Fruit fly (Drosophila melanogaster) S2 (cell line): ENCODE results near the gene Cyp4g1.

Source experiments
- CG8478 ChIP-seq: fragments of >200 bp; optimal IDR thresholded peaks from 2 replicates; lab custom pipeline; 2018
- CTCF ChIP-seq, 2 experiments: fragments of >200 bp; optimal IDR thresholded peaks; 2 replicates each; lab custom pipeline; 2018

DNA sequence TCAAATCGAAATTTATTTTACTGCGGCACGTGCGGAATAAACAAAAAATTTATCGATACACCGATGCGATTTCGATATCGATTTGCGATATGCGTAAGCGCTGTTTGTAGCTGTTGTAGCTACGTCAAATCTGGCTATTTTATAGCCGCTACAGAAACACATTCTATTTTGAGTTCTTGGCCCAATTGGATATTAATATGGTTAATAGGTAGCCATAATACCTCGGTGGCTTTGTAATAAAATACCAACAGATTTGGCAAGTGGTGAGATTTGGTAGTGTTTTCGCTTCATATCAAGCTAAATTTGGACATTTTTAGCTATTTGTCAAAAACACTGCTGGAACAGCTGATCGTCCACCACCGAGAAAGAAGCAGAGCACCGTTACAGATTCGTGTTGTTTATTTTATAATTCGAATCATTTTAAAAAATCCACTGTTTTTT, 18.4 kb upstream of the Cyp4g1 start, which contains the start of the genes CG18273 and CG3156:
- TF ChIP-seq CTCF (optimal IDR thresholded peaks at IDR 0.05; lab: Kevin White, UChicago) (no peak), CG8478 (lab: Kevin White, UChicago) (no peak)
